Worm (Caenorhabditis elegans): ENCODE results near the gene T23E7.2.

ce11 chrX:17684767-17685166 is 13.9 kb downstream of the T23E7.2 start, which contains the start of gene T23E7.6:
- TF ChIP-seq ama-1 (optimal IDR thresholded peaks at IDR 0.05) (no peak), ets-7 (tag; optimal IDR thresholded peaks at IDR 0.05) (no peak), F13C5.2 (tag; optimal IDR thresholded peaks at IDR 0.05) (no peak), sea-1 (GFP tag; conservative IDR thresholded peaks at IDR 0.05) (no peak), hnd-1 (tag; optimal IDR thresholded peaks at IDR 0.05) (no peak), aly-1 (tag; optimal IDR thresholded peaks at IDR 0.05) (no peak), ceh-36 (tag; optimal IDR thresholded peaks at IDR 0.05) (no peak), flt-1 (GFP tag; IDR thresholded peaks at IDR 0.05) (no peak), pes-1 (GFP tag; IDR thresholded peaks at IDR 0.05) (no peak)

All from whole organism, early embryonic.